Fruit fly (Drosophila melanogaster) Kc167 (cell line): Measurements from ENCODE around the gene CG3281.

ENCODE experiments used
- Myc ChIP-seq: fragments of >200 bp; optimal IDR thresholded peaks from 2 replicates; lab custom pipeline; 2017; ENCODE audit warnings: missing external identifiers
- Sin3A ChIP-seq: fragments of >200 bp; optimal IDR thresholded peaks from 2 replicates; lab custom pipeline; 2018; ENCODE audit warnings: missing external identifiers
- h ChIP-seq: fragments of >200 bp; optimal IDR thresholded peaks from 3 replicates; lab custom pipeline; 2018; ENCODE audit warnings: missing external identifiers
- insv ChIP-seq: fragments of >200 bp; optimal IDR thresholded peaks from 3 replicates; lab custom pipeline; 2018; ENCODE audit warnings: missing external identifiers
- psq ChIP-seq: fragments of >200 bp; optimal IDR thresholded peaks from 2 replicates; lab custom pipeline; 2017; ENCODE audit warnings: missing external identifiers
- ttk ChIP-seq: sonication (Bioruptor generic); optimal IDR thresholded peaks from 2 replicates; lab custom pipeline; 2017; ENCODE audit warnings: missing external identifiers

CG3281 gene

dm6 chr3R:11962739-11963214 lies at the start of gene CG3281, which contains the start of gene aurA:
TSS of gene CG3281 (minus strand) at chr3R:11962805.
TSS of gene aurA (plus strand) at chr3R:11963124.
- TF ChIP-seq ttk (lab: Kevin White, UChicago) (no peak), Myc (no peak), insv (lab: Kevin White, UChicago) (no peak), Sin3A (peak; percentile 94), psq (lab: Kevin White, UChicago) (no peak), h (no peak)

dm6 chr3R:12010202-12010824 lies 47.7 kb upstream of the CG3281 start, which contains the start of the genes KLHL18 and GCC185:
TSS of gene KLHL18 (minus strand) at chr3R:12010434.
TSS of gene GCC185 (plus strand) at chr3R:12010772.
- no peak for TF ChIP-seq Myc
- TF ChIP-seq h: no peak
- no peak for TF ChIP-seq ttk (lab: Kevin White, UChicago)
- no peak for TF ChIP-seq insv (lab: Kevin White, UChicago)
- no peak for TF ChIP-seq Sin3A
- TF ChIP-seq psq (lab: Kevin White, UChicago): no peak

dm6 chr3R:12006417-12006816 lies 43.8 kb upstream of the CG3281 start:
- TF ChIP-seq Sin3A: no peak
- TF ChIP-seq h: no peak
- no peak for TF ChIP-seq ttk (lab: Kevin White, UChicago)
- TF ChIP-seq Myc: no peak
- TF ChIP-seq insv (lab: Kevin White, UChicago): no peak
- TF ChIP-seq psq (lab: Kevin White, UChicago): no peak

dm6 chr3R:12005417-12005816 lies 42.8 kb upstream of the CG3281 start, which contains the start of gene Tk:
TSS of gene Tk (minus strand) at chr3R:12005473.
- TF ChIP-seq insv (lab: Kevin White, UChicago): no peak
- TF ChIP-seq Myc: no peak
- no peak for TF ChIP-seq Sin3A
- no peak for TF ChIP-seq h

- TF ChIP-seq ttk (lab: Kevin White, UChicago) (no peak), insv (lab: Kevin White, UChicago) (no peak), psq (lab: Kevin White, UChicago) (no peak), h (no peak), Myc (no peak), Sin3A (no peak)
Observed at dm6 chr3R:11999074-11999473, 36.5 kb upstream of the CG3281 start, which contains the start of gene Ect3. TSS of gene Ect3 (plus strand) at chr3R:11999278.

dm6 chr3R:11998130-11998529 lies 35.5 kb upstream of the CG3281 start:
- TF ChIP-seq h (no peak), Sin3A (no peak), insv (lab: Kevin White, UChicago) (no peak), psq (lab: Kevin White, UChicago) (no peak), ttk (lab: Kevin White, UChicago) (no peak), Myc (no peak)

- TF ChIP-seq psq (lab: Kevin White, UChicago) (no peak), Sin3A (no peak), Myc (no peak), ttk (lab: Kevin White, UChicago) (no peak)
Observed at dm6 chr3R:11992934-11993670, 30.5 kb upstream of the CG3281 start, which contains the start of gene mfas. TSS of gene mfas (minus strand) at chr3R:11993315.

- TF ChIP-seq psq (lab: Kevin White, UChicago) (no peak), insv (lab: Kevin White, UChicago) (no peak), ttk (lab: Kevin White, UChicago) (no peak), Myc (no peak), Sin3A (no peak), h (no peak)
Observed at dm6 chr3R:11991538-11992164, 29.0 kb upstream of the CG3281 start.

dm6 chr3R:11989996-11990395 lies 27.4 kb upstream of the CG3281 start:
- TF ChIP-seq Myc (no peak), h (no peak), insv (lab: Kevin White, UChicago) (no peak), Sin3A (no peak), ttk (lab: Kevin White, UChicago) (no peak), psq (lab: Kevin White, UChicago) (no peak)

dm6 chr3R:11989206-11989605 lies 26.6 kb upstream of the CG3281 start:
- TF ChIP-seq Sin3A (no peak), insv (lab: Kevin White, UChicago) (no peak), h (no peak), Myc (no peak), psq (lab: Kevin White, UChicago) (no peak), ttk (lab: Kevin White, UChicago) (no peak)

dm6 chr3R:11984862-11985261 lies 22.3 kb upstream of the CG3281 start:
- no peak for TF ChIP-seq psq (lab: Kevin White, UChicago)
- TF ChIP-seq ttk (lab: Kevin White, UChicago): no peak
- TF ChIP-seq h: no peak
- no peak for TF ChIP-seq insv (lab: Kevin White, UChicago)
- no peak for TF ChIP-seq Sin3A
- no peak for TF ChIP-seq Myc

- TF ChIP-seq Sin3A (no peak), Myc (no peak), h (no peak), ttk (lab: Kevin White, UChicago) (no peak), psq (lab: Kevin White, UChicago) (no peak), insv (lab: Kevin White, UChicago) (no peak)
Observed at dm6 chr3R:11984441-11984840, 21.8 kb upstream of the CG3281 start, which contains the start of gene CG3397. TSS of gene CG3397 (minus strand) at chr3R:11984541.
